Fruit fly (Drosophila melanogaster): Measurements from ENCODE around the gene nau.

The nau gene

DNA sequence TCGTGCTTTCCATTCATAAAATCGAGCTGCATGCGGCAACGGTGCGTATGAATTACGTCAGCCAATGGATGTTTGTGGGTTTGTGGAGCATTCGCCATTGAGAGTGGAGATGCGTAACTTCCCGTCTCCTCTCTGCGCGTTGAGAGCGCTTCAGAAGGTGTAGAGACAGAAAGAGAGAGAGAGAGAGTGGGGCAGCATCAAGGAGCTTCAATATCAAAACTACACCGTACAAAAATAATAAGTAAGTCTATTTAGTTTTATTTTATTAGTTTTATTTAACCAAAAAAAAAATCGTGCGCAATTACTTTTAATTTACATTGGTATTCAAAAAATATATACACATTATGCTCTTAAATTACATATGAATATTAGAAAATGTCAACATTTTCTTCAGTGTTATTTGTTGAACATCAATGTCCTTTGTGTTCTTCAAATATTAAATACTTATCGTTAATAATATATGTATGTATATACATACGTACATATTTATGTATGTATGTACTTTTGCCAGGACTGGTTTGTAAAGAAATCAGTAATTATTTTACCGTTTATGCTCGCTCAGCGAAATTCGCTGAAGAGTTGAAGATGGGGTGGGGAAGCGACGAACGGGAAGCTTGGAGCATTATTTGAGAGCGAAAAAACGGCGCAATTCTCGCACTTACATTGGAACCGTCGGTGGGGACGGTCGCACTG, 4.7 kb upstream of the nau start, which contains the start of gene CG10365 (continued):
- TF ChIP-seq CG18262 (tag; optimal IDR thresholded peaks at IDR 0.05): peak; percentile 78
- TF ChIP-seq CG5180 (GFP tag; optimal IDR thresholded peaks at IDR 0.05): peak; percentile 70
- TF ChIP-seq sr (GFP tag; IDR thresholded peaks at IDR 0.05): 0 out of 3 replicates have a peak, but pooled peaks have one; percentile 22
- TF ChIP-seq ro (GFP tag; IDR thresholded peaks at IDR 0.05): no peak
- no peak for TF ChIP-seq Bgb (GFP tag; IDR thresholded peaks at IDR 0.05; ENCODE audit: partially characterized antibody)
- TF ChIP-seq CG17829 (tag; optimal IDR thresholded peaks at IDR 0.05): peak; percentile 58
- peak; percentile 67 for TF ChIP-seq tin (GFP tag; optimal IDR thresholded peaks at IDR 0.05)
- no peak for TF ChIP-seq CG10274 (GFP tag; optimal IDR thresholded peaks at IDR 0.05)
- TF ChIP-seq CG30403 (GFP tag; optimal IDR thresholded peaks at IDR 0.05): peak; percentile 90
- peak; percentile 92 for TF ChIP-seq tgo (GFP tag; IDR thresholded peaks at IDR 0.05)
- TF ChIP-seq E2f2 (GFP tag; IDR thresholded peaks at IDR 0.05): peak; percentile 56; the same call in 1 of the 2 replicates
- TF ChIP-seq gro (GFP tag; optimal IDR thresholded peaks at IDR 0.05): no peak
- peak; percentile 90 for TF ChIP-seq nmo (GFP tag; optimal IDR thresholded peaks at IDR 0.05)
- peak; percentile 79 for TF ChIP-seq oc (tag; optimal IDR thresholded peaks at IDR 0.05)
- peak; percentile 69; the same call in 2 of the 3 replicates for TF ChIP-seq CG11093 (GFP tag; IDR thresholded peaks at IDR 0.05)
- peak; percentile 57 for TF ChIP-seq slou (GFP tag; optimal IDR thresholded peaks at IDR 0.05)
- no peak for TF ChIP-seq pros (GFP tag; optimal IDR thresholded peaks at IDR 0.05)
- no peak for TF ChIP-seq sna (GFP tag; IDR thresholded peaks at IDR 0.05; ENCODE audit: partially characterized antibody)
- TF ChIP-seq lov (optimal IDR thresholded peaks at IDR 0.05): no peak
- TF ChIP-seq lov (GFP tag; IDR thresholded peaks at IDR 0.05): no peak
- no peak for TF ChIP-seq CG4360 (GFP tag; IDR thresholded peaks at IDR 0.05)
- TF ChIP-seq gcm (GFP tag; optimal IDR thresholded peaks at IDR 0.05): peak; percentile 91
- peak; percentile 50; the same call in 1 of the 2 replicates for TF ChIP-seq NFAT (GFP tag; IDR thresholded peaks at IDR 0.05)
- TF ChIP-seq CG10654 (GFP tag; optimal IDR thresholded peaks at IDR 0.05): peak; percentile 73
- peak; percentile 70 for TF ChIP-seq CG12769 (tag; optimal IDR thresholded peaks at IDR 0.05)
- peak; percentile 87 for TF ChIP-seq HLH3B (GFP tag; IDR thresholded peaks at IDR 0.05)
- no peak for TF ChIP-seq CG3163 (GFP tag; optimal IDR thresholded peaks at IDR 0.05)
- no peak; the same call in 1 of the 2 replicates for TF ChIP-seq tna (GFP tag; IDR thresholded peaks at IDR 0.05; ENCODE audit: partially characterized antibody)
- TF ChIP-seq HmgD (GFP tag; optimal IDR thresholded peaks at IDR 0.05): no peak
- no peak for TF ChIP-seq ham (GFP tag; IDR thresholded peaks at IDR 0.05)
- TF ChIP-seq org-1 (GFP tag; optimal IDR thresholded peaks at IDR 0.05): peak; percentile 72
- no peak for TF ChIP-seq ac (GFP tag; optimal IDR thresholded peaks at IDR 0.05)
- peak; percentile 87 for TF ChIP-seq Asciz (GFP tag; optimal IDR thresholded peaks at IDR 0.05)
- TF ChIP-seq ap (GFP tag; IDR thresholded peaks at IDR 0.05): peak; percentile 81
- TF ChIP-seq ranshi (GFP tag; IDR thresholded peaks at IDR 0.05): peak; percentile 88
- peak; percentile 76 for TF ChIP-seq odd (GFP tag; optimal IDR thresholded peaks at IDR 0.05)
- TF ChIP-seq chinmo (GFP tag; IDR thresholded peaks at IDR 0.05; ENCODE audit: partially characterized antibody): peak; percentile 89; the same call in 3 of the 4 replicates
- peak; percentile 20; the same call in 1 of the 3 replicates for TF ChIP-seq Mrtf (GFP tag; IDR thresholded peaks at IDR 0.05)
- peak; percentile 52 for TF ChIP-seq lilli (GFP tag; optimal IDR thresholded peaks at IDR 0.05)
- TF ChIP-seq HmgZ (tag; optimal IDR thresholded peaks at IDR 0.05): peak; percentile 80
- no peak for TF ChIP-seq sima (GFP tag; optimal IDR thresholded peaks at IDR 0.05)
- TF ChIP-seq al (GFP tag; IDR thresholded peaks at IDR 0.05): peak; percentile 68
- TF ChIP-seq mam (GFP tag; optimal IDR thresholded peaks at IDR 0.05): no peak
- TF ChIP-seq gt (GFP tag; IDR thresholded peaks at IDR 0.05): no peak
- TF ChIP-seq CG10979 (tag; optimal IDR thresholded peaks at IDR 0.05): peak; percentile 82
- TF ChIP-seq z (GFP tag; IDR thresholded peaks at IDR 0.05): 0 out of 3 replicates have a peak, but pooled peaks have one; percentile 29
- no peak for TF ChIP-seq slp2 (GFP tag; optimal IDR thresholded peaks at IDR 0.05)
- no peak for TF ChIP-seq hkb (optimal IDR thresholded peaks at IDR 0.05)
- TF ChIP-seq hkb (GFP tag; IDR thresholded peaks at IDR 0.05): peak; percentile 84
- TF ChIP-seq wor (GFP tag; IDR thresholded peaks at IDR 0.05): peak; percentile 57
- TF ChIP-seq CG3995 (GFP tag; optimal IDR thresholded peaks at IDR 0.05): no peak
